Worm (Caenorhabditis elegans) whole organism, early embryonic: Measurements from ENCODE around the gene F53A10.2.

Source experiments
- ama-1 ChIP-seq: fragments of 150-350 bp; optimal IDR thresholded peaks from 2 replicates; lab custom pipeline; 2014
- ceh-13 ChIP-seq: fragments of 200-800 bp; sonication (Bioruptor generic); optimal IDR thresholded peaks from 2 replicates; lab custom pipeline; 2018; ENCODE audit warnings: mild to moderate bottlenecking, missing genetic modification characterization, missing compliant biosample characterization
- ets-7 ChIP-seq: sonication (generic microtip); optimal IDR thresholded peaks from 2 replicates; lab custom pipeline; 2016; ENCODE audit warnings: missing genotype, missing genetic modification characterization, missing compliant biosample characterization
- flt-1 ChIP-seq: fragments of 200-800 bp; sonication (Bioruptor generic); IDR thresholded peaks from 2 replicates; pipeline ENCODE4 v1.3.6; 2022; ENCODE audit warnings: missing genetic modification characterization, missing compliant biosample characterization
- hmg-4 ChIP-seq: fragments of 200-800 bp; sonication (Bioruptor generic); optimal IDR thresholded peaks from 2 replicates; lab custom pipeline; 2018; ENCODE audit warnings: mild to moderate bottlenecking, missing genetic modification characterization, missing compliant biosample characterization
- hnd-1 ChIP-seq: sonication (generic microtip); optimal IDR thresholded peaks from 2 replicates; lab custom pipeline; 2016; ENCODE audit warnings: missing genetic modification characterization, missing compliant biosample characterization
- scrt-1 ChIP-seq: fragments of 200-800 bp; sonication (Bioruptor generic); IDR thresholded peaks from 2 replicates; pipeline ENCODE4 v1.3.6; 2022; ENCODE audit warnings: missing genetic modification characterization, missing compliant biosample characterization
- sea-1 ChIP-seq: fragments of 200-800 bp; sonication (Bioruptor generic); conservative IDR thresholded peaks from 2 replicates; pipeline ENCODE4 v1.3.6; 2022; ENCODE audit warnings: missing genetic modification characterization, missing compliant biosample characterization
- tbx-37 ChIP-seq: fragments of 200-800 bp; sonication (Bioruptor generic); conservative IDR thresholded peaks from 2 replicates; pipeline ENCODE4 v1.3.6; 2022; ENCODE audit warnings: missing genetic modification reagents, missing genetic modification characterization, missing compliant biosample characterization
- tra-4 ChIP-seq: sonication (generic microtip); optimal IDR thresholded peaks from 2 replicates; lab custom pipeline; 2017; ENCODE audit warnings: missing genetic modification characterization, missing compliant biosample characterization

DNA sequence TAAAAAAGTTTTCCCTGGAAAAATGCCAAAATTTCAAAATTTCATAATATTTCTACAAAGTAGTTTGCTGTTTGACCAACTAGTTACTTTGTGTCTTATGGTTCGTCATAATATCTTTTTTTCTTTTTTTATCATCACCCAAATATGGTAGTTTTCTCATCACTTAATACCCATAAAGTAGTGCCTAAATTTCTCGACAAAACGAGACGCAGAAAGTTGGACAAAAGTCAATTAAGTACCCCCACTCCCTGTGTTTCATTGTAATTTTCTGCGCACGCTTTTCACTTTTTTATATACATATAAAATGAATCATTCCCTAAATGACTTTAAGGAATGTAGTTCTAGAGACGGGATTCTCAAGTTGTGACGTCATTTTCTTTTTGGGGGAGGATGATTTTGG lies 6.3 kb downstream of the F53A10.2 start:
- no peak for TF ChIP-seq ama-1 (lab: Kevin White, UChicago)
- no peak for TF ChIP-seq hmg-4
- no peak for TF ChIP-seq ets-7
- TF ChIP-seq tbx-37: no peak
- no peak for TF ChIP-seq hnd-1 (tag; lab: Kevin White, UChicago)
- no peak for TF ChIP-seq sea-1
- TF ChIP-seq scrt-1 (GFP tag; lab: Robert Waterston, UW): no peak
- no peak for TF ChIP-seq tra-4 (tag; lab: Kevin White, UChicago)
- no peak for TF ChIP-seq flt-1 (GFP tag; lab: Robert Waterston, UW)
- no peak for TF ChIP-seq ceh-13 (GFP tag; lab: Kevin White, UChicago)
